Fruit fly (Drosophila melanogaster): ENCODE data around the gene tbrd-1.

tbrd-1 gene

dm6 chr3R:23911073-23911690, 17.8 kb upstream of the tbrd-1 start:
- no peak for TF ChIP-seq topi (GFP tag; optimal IDR thresholded peaks at IDR 0.05)
- peak; percentile 37 for TF ChIP-seq Eip78C (GFP tag)
- peak; percentile 7 for TF ChIP-seq CG6854 (GFP tag; optimal IDR thresholded peaks at IDR 0.05)
- TF ChIP-seq fkh (GFP tag; optimal IDR thresholded peaks at IDR 0.05): peak; percentile 19
- TF ChIP-seq salr (GFP tag; optimal IDR thresholded peaks at IDR 0.05): no peak

DNA sequence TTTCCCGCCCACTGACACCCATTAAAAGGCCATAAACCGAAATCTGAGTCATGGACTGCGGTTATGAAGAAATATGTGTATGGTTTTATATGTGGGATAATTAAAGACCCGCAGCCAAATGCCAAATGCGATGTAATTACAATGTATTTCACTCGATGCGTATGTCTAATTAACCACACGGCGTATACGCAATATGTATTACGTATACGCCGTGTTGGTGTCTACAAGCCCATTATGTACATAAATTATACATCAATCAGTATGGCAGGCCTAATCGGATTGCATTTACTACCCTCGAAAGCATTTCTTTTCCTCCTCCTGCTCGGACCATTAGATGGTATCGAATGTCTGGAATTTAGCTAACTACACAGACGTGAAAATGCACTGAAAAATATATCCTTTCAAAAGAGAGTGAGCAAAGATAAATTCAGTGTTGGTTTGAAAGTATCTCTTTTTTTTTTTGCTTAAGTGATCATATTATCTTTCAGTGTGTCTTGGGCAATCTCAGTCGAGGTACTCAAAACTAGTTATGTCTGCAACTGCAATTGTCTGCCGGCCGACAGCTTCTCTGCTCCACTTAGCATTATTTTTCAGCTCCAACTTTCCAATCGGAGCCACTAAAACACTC, 17.0 kb upstream of the tbrd-1 start:
- TF ChIP-seq Hr4 (GFP tag; optimal IDR thresholded peaks at IDR 0.05) (peak; percentile 70), eg (GFP tag; IDR thresholded peaks at IDR 0.05) (peak; percentile 40; the same call in 1 of the 3 replicates), Eip78C (GFP tag) (peak; percentile 42), CG6276 (GFP tag; optimal IDR thresholded peaks at IDR 0.05) (peak; percentile 35), dac (GFP tag; optimal IDR thresholded peaks at IDR 0.05) (peak; percentile 2), dsx (GFP tag; optimal IDR thresholded peaks at IDR 0.05; ENCODE audit: poor library complexity, severe bottlenecking) (no peak), CG8119 (GFP tag; IDR thresholded peaks at IDR 0.05) (peak; percentile 59; the same call in 1 of the 3 replicates), CG4318 (GFP tag; optimal IDR thresholded peaks at IDR 0.05) (peak; percentile 14), Ets96B (tag; optimal IDR thresholded peaks at IDR 0.05) (no peak), CG15336 (GFP tag; IDR thresholded peaks at IDR 0.05) (peak; percentile 75), Sox15 (GFP tag; optimal IDR thresholded peaks at IDR 0.05) (no peak), CG3919 (GFP tag; optimal IDR thresholded peaks at IDR 0.05) (peak; percentile 2), OdsH (GFP tag; optimal IDR thresholded peaks at IDR 0.05) (peak; percentile 13), CG32006 (GFP tag; optimal IDR thresholded peaks at IDR 0.05) (peak; percentile 68)

DNA sequence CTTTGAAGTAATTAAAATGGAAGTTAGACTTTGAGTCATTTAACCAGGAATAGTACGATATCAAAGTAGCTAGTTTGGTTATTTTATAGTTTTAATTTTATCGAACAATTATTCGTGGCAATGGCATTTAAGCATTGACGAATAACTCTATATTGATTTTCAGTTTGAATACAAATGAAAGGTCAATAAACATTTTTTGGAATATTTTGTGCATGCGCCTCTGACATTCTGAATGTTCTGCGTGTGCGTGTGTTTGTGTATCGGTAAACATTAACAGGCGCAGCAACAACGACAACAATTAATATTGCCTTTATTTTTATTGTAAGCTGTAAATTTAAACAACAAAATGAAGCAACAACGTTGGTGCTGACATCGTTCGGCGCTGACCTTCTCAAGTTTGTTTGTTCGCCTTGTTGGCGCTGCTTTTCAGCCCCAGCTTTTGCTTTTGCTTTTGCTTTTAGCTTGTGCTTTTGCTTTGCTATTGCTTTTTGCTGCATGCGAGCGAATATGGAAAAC, 16.0 kb upstream of the tbrd-1 start:
- TF ChIP-seq CG11902 (GFP tag; optimal IDR thresholded peaks at IDR 0.05) (peak; percentile 77), CG6854 (GFP tag; optimal IDR thresholded peaks at IDR 0.05) (peak; percentile 26), fkh (GFP tag; optimal IDR thresholded peaks at IDR 0.05) (peak; percentile 87), CG34406 (GFP tag; optimal IDR thresholded peaks at IDR 0.05) (peak; percentile 88), CG31627 (GFP tag; optimal IDR thresholded peaks at IDR 0.05) (peak; percentile 86), Hr38 (GFP tag; optimal IDR thresholded peaks at IDR 0.05) (no peak), CG15336 (GFP tag; IDR thresholded peaks at IDR 0.05) (no peak), fd59A (GFP tag; optimal IDR thresholded peaks at IDR 0.05) (peak; percentile 84), salr (GFP tag; optimal IDR thresholded peaks at IDR 0.05) (peak; percentile 54 to 60), ss (GFP tag; optimal IDR thresholded peaks at IDR 0.05) (peak in 1 of 2 experiments; percentile 88), CG4318 (GFP tag; optimal IDR thresholded peaks at IDR 0.05) (no peak), CG10631 (GFP tag; optimal IDR thresholded peaks at IDR 0.05) (peak; percentile 73), Eip93F (GFP tag; optimal IDR thresholded peaks at IDR 0.05) (no peak), Ets96B (tag; optimal IDR thresholded peaks at IDR 0.05) (peak; percentile 81), CG10669 (GFP tag; optimal IDR thresholded peaks at IDR 0.05) (peak; percentile 87), CG3919 (GFP tag; optimal IDR thresholded peaks at IDR 0.05) (peak; percentile 52), lz (GFP tag; optimal IDR thresholded peaks at IDR 0.05) (peak; percentile 71), Hr4 (GFP tag; optimal IDR thresholded peaks at IDR 0.05) (no peak), Eip78C (GFP tag) (peak; percentile 94), Blimp-1 (GFP tag; optimal IDR thresholded peaks at IDR 0.05) (peak; percentile 19), vri (GFP tag; optimal IDR thresholded peaks at IDR 0.05) (peak; percentile 45), OdsH (GFP tag; optimal IDR thresholded peaks at IDR 0.05) (peak; percentile 77), fd85E (GFP tag; optimal IDR thresholded peaks at IDR 0.05) (peak; percentile 18), Eip75B (GFP tag; optimal IDR thresholded peaks at IDR 0.05) (peak; percentile 78), CG6792 (GFP tag; optimal IDR thresholded peaks at IDR 0.05) (peak; percentile 83), Lpt (GFP tag; optimal IDR thresholded peaks at IDR 0.05) (no peak), achi (GFP tag; optimal IDR thresholded peaks at IDR 0.05) (peak; percentile 76), CG1621 (tag; optimal IDR thresholded peaks at IDR 0.05) (peak; percentile 69), CG9139 (GFP tag; optimal IDR thresholded peaks at IDR 0.05) (peak; percentile 53), CG8632 (GFP tag; optimal IDR thresholded peaks at IDR 0.05) (peak; percentile 86), dac (GFP tag; optimal IDR thresholded peaks at IDR 0.05) (no peak), net (GFP tag; optimal IDR thresholded peaks at IDR 0.05) (peak; percentile 80), Sox14 (GFP tag; optimal IDR thresholded peaks at IDR 0.05) (peak; percentile 79), esn (GFP tag; optimal IDR thresholded peaks at IDR 0.05) (peak; percentile 84), Sox102F (GFP tag; optimal IDR thresholded peaks at IDR 0.05) (peak; percentile 84), CG7368 (GFP tag; optimal IDR thresholded peaks at IDR 0.05) (peak; percentile 62), svp (GFP tag) (peak; percentile 95)

Measured in whole organism, prepupa.